Worm (Caenorhabditis elegans) whole organism, L4 larva: Measurements from ENCODE around the gene pro-1.

Experiments used
- F26F4.8 ChIP-seq: fragments of 200-800 bp; sonication (Bioruptor generic); conservative IDR thresholded peaks from 2 replicates; pipeline ENCODE4 v1.3.6; 2022; ENCODE audit warnings: missing genetic modification characterization, missing compliant biosample characterization
- Y48G9A.11 ChIP-seq: fragments of 200-800 bp; sonication (Bioruptor generic); IDR thresholded peaks from 2 replicates; pipeline ENCODE4 v1.3.6; 2022; ENCODE audit warnings: missing genetic modification reagents, missing genetic modification characterization, missing compliant biosample characterization
- Y5F2A.4 ChIP-seq: fragments of 200-800 bp; sonication (Bioruptor generic); optimal IDR thresholded peaks from 2 replicates; lab custom pipeline; 2018; ENCODE audit warnings: mild to moderate bottlenecking, missing genetic modification characterization, missing compliant biosample characterization
- ZK337.2 ChIP-seq: fragments of 200-800 bp; sonication (Bioruptor generic); IDR thresholded peaks from 2 replicates; pipeline ENCODE4 v1.3.6; 2022; ENCODE audit warnings: missing genetic modification reagents, missing genetic modification characterization, missing compliant biosample characterization
- aha-1 ChIP-seq: fragments of 150-350 bp; peaks from one replicate; lab custom pipeline; 2014; ENCODE audit warnings: missing biosample characterization, missing genetic modification characterization
- ceh-44 ChIP-seq: fragments of 200-800 bp; sonication (Bioruptor generic); IDR thresholded peaks from 2 replicates; pipeline ENCODE4 v1.3.6; 2022; ENCODE audit warnings: missing genetic modification reagents, missing genetic modification characterization, missing compliant biosample characterization
- ctbp-1 ChIP-seq: fragments of 200-800 bp; sonication (Bioruptor generic); IDR thresholded peaks from 2 replicates; pipeline ENCODE4 v1.3.6; 2022; ENCODE audit warnings: missing genetic modification reagents, missing genetic modification characterization, missing compliant biosample characterization
- daf-8 ChIP-seq: fragments of 200-800 bp; sonication (Bioruptor generic); IDR thresholded peaks from 2 replicates; pipeline ENCODE4 v1.3.6; 2022; ENCODE audit warnings: missing genetic modification characterization, missing compliant biosample characterization
- dmd-6 ChIP-seq: fragments of 200-800 bp; sonication (Bioruptor generic); IDR thresholded peaks from 2 replicates; pipeline ENCODE4 v1.3.6; 2022; ENCODE audit warnings: missing genetic modification reagents, missing genetic modification characterization, missing compliant biosample characterization
- dmd-9 ChIP-seq: fragments of 200-800 bp; sonication (Bioruptor generic); IDR thresholded peaks from 2 replicates; pipeline ENCODE4 v1.3.6; 2022; ENCODE audit warnings: missing genetic modification reagents, missing genetic modification characterization, missing compliant biosample characterization
- dpl-1 ChIP-seq: fragments of 150-350 bp; optimal IDR thresholded peaks from 2 replicates; lab custom pipeline; 2014; ENCODE audit warnings: missing biosample characterization, missing genetic modification reagents, missing genetic modification characterization
- duxl-1 ChIP-seq: sonication (generic microtip); optimal IDR thresholded peaks from 2 replicates; lab custom pipeline; 2016; ENCODE audit warnings: mild to moderate bottlenecking, missing genetic modification characterization, moderate library complexity, missing compliant biosample characterization; ENCODE audit not compliant: poor library complexity
- dve-1 ChIP-seq: sonication (generic microtip); optimal IDR thresholded peaks from 2 replicates; lab custom pipeline; 2017; ENCODE audit warnings: antibody characterized with exemption, mild to moderate bottlenecking, missing genetic modification characterization, missing compliant biosample characterization; ENCODE audit not compliant: insufficient read depth
- fos-1 ChIP-seq: fragments of 150-350 bp; optimal IDR thresholded peaks from 2 replicates; lab custom pipeline; 2014; ENCODE audit warnings: missing biosample characterization, missing genetic modification characterization
- gei-8 ChIP-seq: fragments of 200-800 bp; sonication (Bioruptor generic); optimal IDR thresholded peaks from 2 replicates; lab custom pipeline; 2018; ENCODE audit warnings: mild to moderate bottlenecking, missing genetic modification characterization, missing compliant biosample characterization
- hif-1 ChIP-seq, 2 experiments: sonication (generic microtip); optimal IDR thresholded peaks; 2 replicates each; lab custom pipeline; 2016 to 2017; ENCODE audit warnings: missing compliant biosample characterization in 2 of 2, missing genetic modification characterization in 2 of 2, missing genetic modification reagents in 2 of 2, missing genotype in 2 of 2, mild to moderate bottlenecking in 1 of 2
- hlh-11 ChIP-seq: fragments of 200-800 bp; sonication (Bioruptor generic); optimal IDR thresholded peaks from 2 replicates; lab custom pipeline; 2018; ENCODE audit warnings: mild to moderate bottlenecking, missing genetic modification characterization, missing compliant biosample characterization
- lin-38 ChIP-seq: fragments of 200-800 bp; sonication (Bioruptor generic); IDR thresholded peaks from 2 replicates; pipeline ENCODE4 v1.3.6; 2022; ENCODE audit warnings: missing genetic modification reagents, missing genetic modification characterization, missing compliant biosample characterization
- lin-39 ChIP-seq: fragments of 150-350 bp; optimal IDR thresholded peaks from 2 replicates; lab custom pipeline; 2014; ENCODE audit warnings: missing biosample characterization, missing genetic modification reagents, missing genetic modification characterization
- lsy-2 ChIP-seq, 2 experiments: fragments of 150-350 bp in 1 of 2; sonication (generic microtip) in 1 of 2; optimal IDR thresholded peaks; 2 replicates each; lab custom pipeline; 2014 to 2017; ENCODE audit warnings: missing biosample characterization in 2 of 2, missing genetic modification characterization in 2 of 2
- madf-5 ChIP-seq, 2 experiments: fragments of 200-800 bp; sonication (Bioruptor generic); IDR thresholded peaks; 2 replicates each; pipeline ENCODE4 v1.3.6; 2022; ENCODE audit warnings: missing compliant biosample characterization in 2 of 2, missing genetic modification characterization in 2 of 2
- madf-9 ChIP-seq: fragments of 200-800 bp; sonication (Bioruptor generic); conservative IDR thresholded peaks from 2 replicates; pipeline ENCODE4 v1.3.6; 2022; ENCODE audit warnings: missing genetic modification reagents, missing genetic modification characterization, missing compliant biosample characterization
- mep-1 ChIP-seq: fragments of 150-350 bp; sonication (generic microtip); optimal IDR thresholded peaks from 3 replicates; lab custom pipeline; 2014; ENCODE audit warnings: missing biosample characterization, missing genetic modification characterization
- mes-2 ChIP-seq: sonication (generic microtip); optimal IDR thresholded peaks from 2 replicates; lab custom pipeline; 2016; ENCODE audit warnings: missing genotype, mild to moderate bottlenecking, missing genetic modification characterization, missing compliant biosample characterization; ENCODE audit not compliant: poor library complexity, severe bottlenecking
- mxl-3 ChIP-seq: fragments of 200-800 bp; sonication (Bioruptor generic); optimal IDR thresholded peaks from 2 replicates; lab custom pipeline; 2018; ENCODE audit warnings: mild to moderate bottlenecking, missing genetic modification characterization, missing compliant biosample characterization
- nhr-10 ChIP-seq: fragments of 150-350 bp; optimal IDR thresholded peaks from 2 replicates; lab custom pipeline; 2014; ENCODE audit warnings: missing biosample characterization, missing genetic modification characterization
- nhr-102 ChIP-seq: sonication (generic microtip); optimal IDR thresholded peaks from 2 replicates; lab custom pipeline; 2016; ENCODE audit warnings: mild to moderate bottlenecking, missing genetic modification characterization, moderate library complexity, missing compliant biosample characterization
- nhr-11 ChIP-seq: fragments of 150-350 bp; optimal IDR thresholded peaks from 2 replicates; lab custom pipeline; 2014; ENCODE audit warnings: missing biosample characterization, missing genetic modification characterization
- nhr-48 ChIP-seq: sonication (generic microtip); optimal IDR thresholded peaks from 2 replicates; lab custom pipeline; 2016; ENCODE audit warnings: mild to moderate bottlenecking, missing genetic modification characterization, missing compliant biosample characterization
- nhr-6 ChIP-seq: fragments of 150-350 bp; optimal IDR thresholded peaks from 2 replicates; lab custom pipeline; 2014; ENCODE audit warnings: missing biosample characterization, missing genetic modification characterization
- rbr-2 ChIP-seq: sonication (generic microtip); optimal IDR thresholded peaks from 2 replicates; lab custom pipeline; 2016; ENCODE audit warnings: missing genotype, missing genetic modification characterization, missing compliant biosample characterization
- sdz-12 ChIP-seq: fragments of 200-800 bp; sonication (Bioruptor generic); optimal IDR thresholded peaks from 2 replicates; lab custom pipeline; 2018; ENCODE audit warnings: mild to moderate bottlenecking, missing genetic modification characterization, missing compliant biosample characterization
- skn-1 ChIP-seq: fragments of 150-350 bp; optimal IDR thresholded peaks from 2 replicates; lab custom pipeline; 2014; ENCODE audit warnings: missing biosample characterization, missing genetic modification characterization
- spr-1 ChIP-seq: sonication (generic microtip); optimal IDR thresholded peaks from 2 replicates; lab custom pipeline; 2016; ENCODE audit warnings: mild to moderate bottlenecking, missing genetic modification characterization, missing compliant biosample characterization
- spr-3 ChIP-seq: fragments of 200-800 bp; sonication (Bioruptor generic); optimal IDR thresholded peaks from 2 replicates; lab custom pipeline; 2018; ENCODE audit warnings: mild to moderate bottlenecking, missing genetic modification characterization, missing compliant biosample characterization
- tag-97 ChIP-seq: fragments of 200-800 bp; sonication (Bioruptor generic); IDR thresholded peaks from 2 replicates; pipeline ENCODE4 v1.3.6; 2022; ENCODE audit warnings: missing genetic modification characterization, missing compliant biosample characterization
- tra-1 ChIP-seq: fragments of 200-800 bp; sonication (Bioruptor generic); IDR thresholded peaks from 2 replicates; pipeline ENCODE4 v1.3.6; 2022; ENCODE audit warnings: missing genetic modification reagents, missing genetic modification characterization, missing compliant biosample characterization
- unc-130 ChIP-seq: sonication (generic microtip); optimal IDR thresholded peaks from 2 replicates; lab custom pipeline; 2016; ENCODE audit warnings: missing genetic modification reagents, missing genetic modification characterization, missing compliant biosample characterization
- unc-62 ChIP-seq, 3 experiments: fragments of 150-350 bp in 1 of 3; sonication (generic microtip); optimal IDR thresholded peaks in 2 of 3; peaks in 1 of 3; 1 replicate in 1 of 3; 2 replicates in 2 of 3; lab custom pipeline; 2014 to 2017; ENCODE audit warnings: missing biosample characterization in 3 of 3, missing genetic modification characterization in 3 of 3, missing genetic modification reagents in 3 of 3, missing genotype in 1 of 3
- zag-1 ChIP-seq: fragments of 150-350 bp; optimal IDR thresholded peaks from 2 replicates; lab custom pipeline; 2014; ENCODE audit warnings: missing biosample characterization, missing genetic modification characterization
- zfp-2 ChIP-seq: sonication (generic microtip); optimal IDR thresholded peaks from 2 replicates; lab custom pipeline; 2016; ENCODE audit warnings: mild to moderate bottlenecking, missing genetic modification characterization, missing compliant biosample characterization

Gene pro-1

DNA sequence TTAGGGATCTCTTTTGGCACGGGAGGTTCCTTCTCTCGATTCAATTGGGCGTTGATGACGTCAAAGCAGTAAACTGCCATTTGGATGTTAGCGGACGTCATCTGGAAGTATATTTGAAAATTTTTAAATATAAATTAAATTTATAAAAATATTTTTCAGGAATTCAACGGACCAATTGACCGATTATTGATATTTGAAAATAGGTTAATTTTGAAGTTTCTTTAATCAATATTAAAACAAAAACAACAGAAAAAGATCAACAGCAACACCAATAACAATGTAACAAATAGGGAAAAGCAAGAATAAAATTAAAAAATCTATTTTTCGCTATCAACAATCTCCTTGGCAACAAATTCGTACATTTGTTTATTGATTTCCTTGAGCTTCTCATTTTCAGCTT is 2.6 kb downstream of the pro-1 start, which contains the start of gene R166.3:
TSS of gene R166.3 (minus strand) at position 101 of the 400 bp plus-strand sequence.
- TF ChIP-seq lin-38 (GFP tag; lab: Robert Waterston, UW) (peak; percentile 31; the same call in 1 of the 2 replicates), skn-1 (tag; lab: Kevin White, UChicago) (no peak), dpl-1 (GFP tag; lab: Kevin White, UChicago) (no peak)

DNA sequence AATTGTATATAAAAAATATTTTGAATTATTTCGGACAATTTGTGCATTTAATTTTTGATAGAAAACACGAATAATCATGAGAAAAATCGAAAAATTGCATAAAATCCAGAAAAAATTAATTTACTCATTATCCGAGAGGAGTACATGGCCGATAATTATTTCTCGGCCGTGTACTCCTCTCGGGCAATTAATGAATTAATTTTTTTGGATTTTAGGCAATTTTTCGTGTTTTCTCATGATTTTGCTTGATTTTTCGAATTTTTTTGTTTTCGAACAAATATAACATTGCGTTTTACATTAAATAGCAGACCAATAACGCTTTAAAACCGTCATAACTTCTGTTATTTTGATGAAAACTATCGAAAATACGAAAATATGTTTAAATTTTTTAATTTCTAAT is 3.8 kb downstream of the pro-1 start:
- TF ChIP-seq tag-97 (GFP tag; lab: Robert Waterston, UW) (0 out of 2 replicates have a peak, but pooled peaks have one; percentile 73), mep-1 (tag; lab: Kevin White, UChicago) (peak; percentile 42), Y48G9A.11 (GFP tag; lab: Robert Waterston, UW) (peak; percentile 68; the same call in 1 of the 2 replicates), mes-2 (tag; lab: Kevin White, UChicago) (peak; percentile 97), spr-3 (GFP tag; lab: Kevin White, UChicago) (no peak), nhr-10 (tag; lab: Kevin White, UChicago) (no peak), gei-8 (GFP tag; lab: Kevin White, UChicago) (no peak), zag-1 (no peak), nhr-11 (tag; lab: Kevin White, UChicago) (peak; percentile 45), sdz-12 (no peak), nhr-6 (peak; percentile 30), dpl-1 (GFP tag; lab: Kevin White, UChicago) (peak; percentile 70), madf-5 (GFP tag; IDR thresholded peaks at IDR 0.05; lab: Robert Waterston, UW) (0 out of 4 replicates have a peak, but pooled peaks of 1 of the 2 experiments have one; percentile 36), hlh-11 (tag; lab: Kevin White, UChicago) (peak; percentile 43), lin-39 (tag; lab: Kevin White, UChicago) (no peak), tra-1 (GFP tag; lab: Robert Waterston, UW) (peak; percentile 66), dmd-9 (GFP tag; lab: Robert Waterston, UW) (peak; percentile 88), dmd-6 (peak; percentile 48), ceh-44 (GFP tag; lab: Robert Waterston, UW) (0 out of 2 replicates have a peak, but pooled peaks have one; percentile 28), hif-1 (tag; optimal IDR thresholded peaks at IDR 0.05; lab: Kevin White, UChicago) (peak in 1 of 2 experiments; percentile 78), madf-9 (GFP tag; lab: Robert Waterston, UW) (peak; percentile 72), unc-130 (peak; percentile 63), ZK337.2 (GFP tag; lab: Robert Waterston, UW) (peak; percentile 85), duxl-1 (tag; lab: Kevin White, UChicago) (peak; percentile 59), aha-1 (peak; percentile 61), spr-1 (peak; percentile 4), dve-1 (tag; lab: Kevin White, UChicago) (peak; percentile 60), F26F4.8 (GFP tag; lab: Robert Waterston, UW) (no peak), nhr-102 (peak; percentile 14), lsy-2 (tag; optimal IDR thresholded peaks at IDR 0.05; lab: Kevin White, UChicago) (peak in 1 of 2 experiments; percentile 75), lin-38 (GFP tag; lab: Robert Waterston, UW) (peak; percentile 63), rbr-2 (tag; lab: Kevin White, UChicago) (peak; percentile 30)

DNA sequence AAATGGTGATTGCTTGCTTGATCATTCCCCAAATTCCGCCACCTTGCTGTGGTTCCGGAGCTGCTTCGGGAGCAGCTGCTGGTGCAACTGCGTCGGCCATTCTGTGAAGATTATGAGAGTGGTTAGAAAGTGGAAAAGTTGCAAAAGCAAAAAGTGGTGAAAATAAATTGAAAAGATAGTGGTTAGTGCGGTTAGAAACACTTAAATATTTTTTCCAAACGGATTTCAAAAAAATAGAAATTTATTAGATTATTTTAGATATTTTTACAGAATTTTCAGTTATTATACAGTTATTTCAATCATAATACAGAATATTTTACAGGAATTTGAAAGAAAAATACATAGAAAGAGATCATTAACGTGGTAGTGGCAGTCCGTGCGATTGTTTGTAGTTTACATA is 4.2 kb downstream of the pro-1 start, which contains the start of gene R166.2:
TSS of gene R166.2 (minus strand) at position 101 of the 400 bp plus-strand sequence.
- TF ChIP-seq mxl-3 (GFP tag; lab: Kevin White, UChicago) (no peak), ctbp-1 (no peak), nhr-10 (tag; lab: Kevin White, UChicago) (no peak), fos-1 (tag; lab: Kevin White, UChicago) (no peak), nhr-48 (tag; lab: Kevin White, UChicago) (no peak), daf-8 (GFP tag; lab: Robert Waterston, UW) (no peak), unc-62 (GFP tag; optimal IDR thresholded peaks at IDR 0.05 in 1 of 2; lab: Kevin White, UChicago) (no peak), unc-62 (tag; optimal IDR thresholded peaks at IDR 0.05; lab: Kevin White, UChicago) (no peak), gei-8 (GFP tag; lab: Kevin White, UChicago) (no peak), Y5F2A.4 (GFP tag; lab: Kevin White, UChicago) (no peak), zfp-2 (tag; lab: Kevin White, UChicago) (no peak)
